Fruit fly (Drosophila melanogaster): ENCODE measurements around the gene Tsp86D.

Gene Tsp86D

dm6 chr3R:10826796-10827524 is 41.5 kb upstream of the Tsp86D start, which contains the start of gene Cad86C (continued):
- TF ChIP-seq kni (GFP tag; optimal IDR thresholded peaks at IDR 0.05), result peak; percentile 63
- TF ChIP-seq gt (GFP tag; IDR thresholded peaks at IDR 0.05), result no peak
- no peak for TF ChIP-seq shn (GFP tag; optimal IDR thresholded peaks at IDR 0.05)
- no peak for TF ChIP-seq CG10979 (tag; optimal IDR thresholded peaks at IDR 0.05)
- no peak for TF ChIP-seq Atf3 (GFP tag; optimal IDR thresholded peaks at IDR 0.05)
- TF ChIP-seq ems (GFP tag; optimal IDR thresholded peaks at IDR 0.05), result no peak
- no peak for TF ChIP-seq CG8281 (tag; optimal IDR thresholded peaks at IDR 0.05)
- no peak for TF ChIP-seq CG18764 (GFP tag; optimal IDR thresholded peaks at IDR 0.05)
- no peak for TF ChIP-seq CG3281 (GFP tag; optimal IDR thresholded peaks at IDR 0.05)
- no peak for TF ChIP-seq tio (GFP tag; optimal IDR thresholded peaks at IDR 0.05)
- TF ChIP-seq crc (GFP tag; optimal IDR thresholded peaks at IDR 0.05), result no peak
- no peak for TF ChIP-seq CG4617 (GFP tag; optimal IDR thresholded peaks at IDR 0.05; ENCODE audit: borderline replicate concordance)
- no peak for TF ChIP-seq Adf1 (GFP tag; IDR thresholded peaks at IDR 0.05)
- TF ChIP-seq CG1602 (GFP tag; optimal IDR thresholded peaks at IDR 0.05), result no peak
- TF ChIP-seq Dek (tag; optimal IDR thresholded peaks at IDR 0.05), result no peak
- TF ChIP-seq Gsc (GFP tag; IDR thresholded peaks at IDR 0.05), result no peak
- TF ChIP-seq sens-2 (GFP tag; IDR thresholded peaks at IDR 0.05), result no peak
- TF ChIP-seq CG9797 (GFP tag; optimal IDR thresholded peaks at IDR 0.05), result no peak
- TF ChIP-seq CG9437 (GFP tag; optimal IDR thresholded peaks at IDR 0.05), result no peak
- TF ChIP-seq hkb (optimal IDR thresholded peaks at IDR 0.05), result no peak
- no peak; the same call in 1 of the 2 replicates for TF ChIP-seq hkb (GFP tag; IDR thresholded peaks at IDR 0.05)
- no peak for TF ChIP-seq maf-S (GFP tag; optimal IDR thresholded peaks at IDR 0.05)
- TF ChIP-seq D19B (GFP tag; optimal IDR thresholded peaks at IDR 0.05), result peak; percentile 51
- TF ChIP-seq CG17385 (GFP tag; optimal IDR thresholded peaks at IDR 0.05), result peak; percentile 12
- TF ChIP-seq CG16779 (GFP tag; IDR thresholded peaks at IDR 0.05), result no peak
- peak; percentile 64 for TF ChIP-seq sens (GFP tag)
- TF ChIP-seq grn (GFP tag; optimal IDR thresholded peaks at IDR 0.05), result peak; percentile 36
- no peak for TF ChIP-seq en (GFP tag; optimal IDR thresholded peaks at IDR 0.05)
- no peak for TF ChIP-seq pfk (GFP tag; optimal IDR thresholded peaks at IDR 0.05)
- TF ChIP-seq Blimp-1 (GFP tag; optimal IDR thresholded peaks at IDR 0.05), result no peak
- no peak for TF ChIP-seq fru (optimal IDR thresholded peaks at IDR 0.05)
- peak; percentile 23 for TF ChIP-seq CG3163 (GFP tag; optimal IDR thresholded peaks at IDR 0.05)
- TF ChIP-seq CG3065 (GFP tag; optimal IDR thresholded peaks at IDR 0.05), result no peak
- no peak for TF ChIP-seq CG2889 (GFP tag; IDR thresholded peaks at IDR 0.05)
- peak; percentile 93 for TF ChIP-seq CG4360 (GFP tag; IDR thresholded peaks at IDR 0.05)
- no peak for TF ChIP-seq dm (GFP tag; optimal IDR thresholded peaks at IDR 0.05)
- TF ChIP-seq Optix (GFP tag; IDR thresholded peaks at IDR 0.05), result no peak
- peak; percentile 29; the same call in 1 of the 2 replicates for TF ChIP-seq inv (GFP tag; IDR thresholded peaks at IDR 0.05; ENCODE audit: partially characterized antibody)
- no peak for TF ChIP-seq dati (GFP tag; IDR thresholded peaks at IDR 0.05)
- TF ChIP-seq Nf-YA (GFP tag; IDR thresholded peaks at IDR 0.05), result no peak
- no peak for TF ChIP-seq CG6683 (GFP tag; optimal IDR thresholded peaks at IDR 0.05)
- no peak for TF ChIP-seq CG42726 (GFP tag; IDR thresholded peaks at IDR 0.05; ENCODE audit: partially characterized antibody)
- no peak for TF ChIP-seq ftz-f1 (GFP tag; optimal IDR thresholded peaks at IDR 0.05)
- TF ChIP-seq odd (GFP tag; optimal IDR thresholded peaks at IDR 0.05), result no peak
- TF ChIP-seq CG13424 (tag; optimal IDR thresholded peaks at IDR 0.05), result no peak
- no peak for TF ChIP-seq CG8478 (optimal IDR thresholded peaks at IDR 0.05)
- no peak for TF ChIP-seq Stat92E (GFP tag; optimal IDR thresholded peaks at IDR 0.05)
- TF ChIP-seq CG16815 (GFP tag; optimal IDR thresholded peaks at IDR 0.05), result no peak
- no peak for TF ChIP-seq MBD-R2 (GFP tag; IDR thresholded peaks at IDR 0.05)
- no peak for TF ChIP-seq Atf6 (GFP tag; IDR thresholded peaks at IDR 0.05)
- TF ChIP-seq CG10431 (GFP tag; optimal IDR thresholded peaks at IDR 0.05), result no peak
- TF ChIP-seq lab (GFP tag; optimal IDR thresholded peaks at IDR 0.05), result peak; percentile 21

All from whole organism, embryonic.